Fruit fly (Drosophila melanogaster) whole organism, embryonic: ENCODE data around the gene SelG.

Experiments used
- CG16815 ChIP-seq: fragments of 200-800 bp; sonication (Bioruptor generic); optimal IDR thresholded peaks from 3 replicates; lab custom pipeline; 2017; ENCODE audit warnings: missing biosample characterization, mild to moderate bottlenecking, missing genetic modification characterization
- CG8089 ChIP-seq: fragments of 200-800 bp; sonication (Bioruptor generic); optimal IDR thresholded peaks from 3 replicates; lab custom pipeline; 2016; ENCODE audit warnings: missing biosample characterization, missing genetic modification characterization

DNA sequence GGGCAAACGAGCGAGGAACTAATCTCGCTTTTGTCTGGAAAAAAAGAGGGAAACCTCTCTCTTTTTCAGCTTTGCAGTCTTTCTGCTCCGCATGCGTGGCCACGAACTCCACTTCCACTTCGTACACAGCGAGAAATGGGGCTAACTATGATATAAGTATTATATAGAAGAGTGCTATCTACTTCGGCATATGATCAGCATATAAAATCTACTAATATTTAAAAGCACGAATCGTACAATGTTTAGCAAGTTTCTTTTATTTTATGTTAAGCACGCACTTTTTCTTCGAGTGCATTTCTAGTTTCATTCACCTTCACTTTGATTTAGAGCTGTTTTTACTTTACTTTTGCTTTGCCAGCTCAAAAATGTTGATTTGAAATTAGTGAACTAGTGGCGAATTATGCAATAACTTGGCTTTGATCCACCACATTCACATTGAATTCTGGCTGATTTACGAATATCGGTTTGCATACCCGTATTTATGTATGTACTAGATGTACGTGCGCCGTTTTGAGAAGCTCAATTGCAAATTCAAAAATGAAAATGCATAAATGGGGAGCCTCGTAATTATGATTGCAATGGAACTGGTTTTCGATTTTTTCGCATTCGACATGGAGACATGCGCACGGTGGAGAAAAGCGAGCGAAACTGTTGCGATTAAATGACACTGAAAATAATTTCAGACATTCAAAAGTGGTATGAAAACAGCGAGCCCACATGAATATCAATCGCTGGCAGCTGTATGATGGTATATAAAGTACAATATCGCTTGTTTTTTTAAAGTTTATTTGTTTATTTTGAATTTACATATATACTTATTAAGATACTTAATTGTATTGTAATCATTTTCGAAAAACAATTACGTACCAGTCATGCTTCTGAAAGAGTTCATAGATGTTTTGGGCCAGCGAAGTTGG, 29.3 kb upstream of the SelG start:
- peak; percentile 44 for TF ChIP-seq CG16815 (GFP tag; lab: Kevin White, UChicago)
- TF ChIP-seq CG8089 (GFP tag; lab: Kevin White, UChicago), result peak; percentile 26
